Worm (Caenorhabditis elegans) whole organism, L1 larva: ENCODE measurements around the gene T10F2.2.
A peak's percentile ranks its signal among the peaks of the same experiment; 100 is the strongest.

ENCODE experiments used
- F16B12.6 ChIP-seq: fragments of 150-350 bp; optimal IDR thresholded peaks from 2 replicates; lab custom pipeline; 2014; ENCODE audit warnings: missing biosample characterization, missing genetic modification characterization
- aha-1 ChIP-seq: fragments of 150-350 bp; optimal IDR thresholded peaks from 2 replicates; lab custom pipeline; 2014; ENCODE audit warnings: missing biosample characterization, missing genetic modification characterization
- aly-2 ChIP-seq: fragments of 150-350 bp; optimal IDR thresholded peaks from 2 replicates; lab custom pipeline; 2014; ENCODE audit warnings: missing biosample characterization, missing genetic modification characterization
- dpl-1 ChIP-seq, 3 experiments: fragments of 150-350 bp in 2 of 3; sonication (generic microtip) in 1 of 3; optimal IDR thresholded peaks; 2 replicates each; lab custom pipeline; 2014 to 2017; ENCODE audit warnings: missing biosample characterization in 3 of 3, missing genetic modification characterization in 3 of 3, missing genetic modification reagents in 3 of 3
- dsc-1 ChIP-seq: sonication (generic microtip); optimal IDR thresholded peaks from 2 replicates; lab custom pipeline; 2016; ENCODE audit warnings: mild to moderate bottlenecking, missing genetic modification characterization, missing compliant biosample characterization
- efl-1 ChIP-seq, 4 experiments: fragments of 150-350 bp; optimal IDR thresholded peaks in 3 of 4; peaks in 1 of 4; 1 replicate in 1 of 4; 2 replicates in 3 of 4; lab custom pipeline; 2014; ENCODE audit warnings: missing biosample characterization in 2 of 4, missing genetic modification characterization in 2 of 4, missing genetic modification reagents in 2 of 4
- efl-3 ChIP-seq: fragments of 200-800 bp; sonication (Bioruptor generic); optimal IDR thresholded peaks from 2 replicates; lab custom pipeline; 2018; ENCODE audit warnings: mild to moderate bottlenecking, missing genetic modification characterization, missing compliant biosample characterization
- egl-13 ChIP-seq: sonication (generic microtip); optimal IDR thresholded peaks from 2 replicates; lab custom pipeline; 2016; ENCODE audit warnings: missing genotype, missing genetic modification reagents, missing genetic modification characterization, missing compliant biosample characterization
- elt-3 ChIP-seq, 6 experiments: fragments of 150-350 bp in 1 of 6; sonication (generic microtip); optimal IDR thresholded peaks; 2 replicates each; lab custom pipeline; 2017 to 2018; ENCODE audit warnings: missing biosample characterization in 6 of 6, missing genetic modification characterization in 6 of 6, inconsistent platforms in 1 of 6
- fkh-8 ChIP-seq: sonication (generic microtip); optimal IDR thresholded peaks from 2 replicates; lab custom pipeline; 2016; ENCODE audit warnings: mild to moderate bottlenecking, missing genetic modification characterization, missing compliant biosample characterization
- fos-1 ChIP-seq: fragments of 150-350 bp; optimal IDR thresholded peaks from 2 replicates; lab custom pipeline; 2014; ENCODE audit warnings: missing biosample characterization, missing genetic modification characterization
- grh-1 ChIP-seq: fragments of 200-800 bp; sonication (Bioruptor generic); IDR thresholded peaks from 2 replicates; pipeline ENCODE4 v1.3.6; 2022; ENCODE audit warnings: missing genetic modification reagents, missing genetic modification characterization, missing compliant biosample characterization
- hpl-2 ChIP-seq: fragments of 150-350 bp; optimal IDR thresholded peaks from 2 replicates; lab custom pipeline; 2014; ENCODE audit warnings: missing biosample characterization, missing genetic modification reagents, missing genetic modification characterization
- isw-1 ChIP-seq: fragments of 200-800 bp; sonication (Bioruptor generic); IDR thresholded peaks from 2 replicates; pipeline ENCODE4 v1.3.6; 2022; ENCODE audit warnings: missing genetic modification characterization, missing compliant biosample characterization
- jun-1 ChIP-seq: fragments of 150-350 bp; optimal IDR thresholded peaks from 2 replicates; lab custom pipeline; 2014; ENCODE audit warnings: missing biosample characterization, missing genetic modification reagents, missing genetic modification characterization
- lin-13 ChIP-seq: fragments of 150-350 bp; optimal IDR thresholded peaks from 2 replicates; lab custom pipeline; 2014; ENCODE audit warnings: missing biosample characterization, missing genetic modification reagents, missing genetic modification characterization
- lin-14 ChIP-seq: fragments of 200-800 bp; sonication (Bioruptor generic); optimal IDR thresholded peaks from 2 replicates; lab custom pipeline; 2018; ENCODE audit warnings: mild to moderate bottlenecking, missing genetic modification characterization, moderate library complexity, missing compliant biosample characterization
- lin-15B ChIP-seq: fragments of 150-350 bp; sonication (generic microtip); optimal IDR thresholded peaks from 3 replicates; lab custom pipeline; 2014; ENCODE audit warnings: missing biosample characterization, missing genetic modification characterization
- lir-3 ChIP-seq: sonication (generic microtip); optimal IDR thresholded peaks from 2 replicates; lab custom pipeline; 2016; ENCODE audit warnings: mild to moderate bottlenecking, missing genetic modification characterization, moderate library complexity, missing compliant biosample characterization; ENCODE audit not compliant: poor library complexity
- lsy-2 ChIP-seq, 2 experiments: fragments of 150-350 bp; optimal IDR thresholded peaks; 2 replicates each; lab custom pipeline; 2014; ENCODE audit warnings: missing biosample characterization in 2 of 2, missing genetic modification characterization in 2 of 2
- nhr-19 ChIP-seq: fragments of 200-800 bp; sonication (Bioruptor generic); conservative IDR thresholded peaks from 2 replicates; pipeline ENCODE4 v1.3.6; 2022; ENCODE audit warnings: missing genetic modification characterization, missing compliant biosample characterization
- nhr-20 ChIP-seq: sonication (generic microtip); optimal IDR thresholded peaks from 2 replicates; lab custom pipeline; 2016; ENCODE audit warnings: mild to moderate bottlenecking, missing genetic modification characterization, missing compliant biosample characterization
- nhr-71 ChIP-seq: sonication (generic microtip); optimal IDR thresholded peaks from 2 replicates; lab custom pipeline; 2016; ENCODE audit warnings: mild to moderate bottlenecking, missing genetic modification characterization, moderate library complexity, missing compliant biosample characterization
- nhr-77 ChIP-seq: fragments of 150-350 bp; optimal IDR thresholded peaks from 2 replicates; lab custom pipeline; 2014; ENCODE audit warnings: missing biosample characterization, missing genetic modification characterization
- nhr-84 ChIP-seq: sonication (generic microtip); optimal IDR thresholded peaks from 2 replicates; lab custom pipeline; 2017; ENCODE audit warnings: missing biosample characterization, missing genetic modification characterization
- nhr-90 ChIP-seq: sonication (generic microtip); optimal IDR thresholded peaks from 2 replicates; lab custom pipeline; 2016; ENCODE audit warnings: mild to moderate bottlenecking, missing genetic modification characterization, missing compliant biosample characterization; ENCODE audit not compliant: poor library complexity
- pag-3 ChIP-seq: sonication (generic microtip); optimal IDR thresholded peaks from 2 replicates; lab custom pipeline; 2017; ENCODE audit warnings: missing genetic modification characterization, mild to moderate bottlenecking, missing compliant biosample characterization, antibody characterized with exemption, borderline replicate concordance; ENCODE audit not compliant: insufficient read depth
- pqm-1 ChIP-seq: sonication (generic microtip); optimal IDR thresholded peaks from 3 replicates; lab custom pipeline; 2017; ENCODE audit warnings: missing biosample characterization, missing genetic modification characterization
- rnt-1 ChIP-seq: sonication (generic microtip); optimal IDR thresholded peaks from 2 replicates; lab custom pipeline; 2016; ENCODE audit warnings: mild to moderate bottlenecking, missing genetic modification characterization, moderate library complexity, missing compliant biosample characterization
- skn-1 ChIP-seq: fragments of 150-350 bp; optimal IDR thresholded peaks from 2 replicates; lab custom pipeline; 2014; ENCODE audit warnings: missing biosample characterization, missing genetic modification characterization
- snpc-4 ChIP-seq: fragments of 150-350 bp; optimal IDR thresholded peaks from 2 replicates; lab custom pipeline; 2014; ENCODE audit warnings: missing biosample characterization, missing genetic modification characterization
- snu-23 ChIP-seq: sonication (generic microtip); optimal IDR thresholded peaks from 2 replicates; lab custom pipeline; 2016; ENCODE audit warnings: missing genetic modification characterization, missing compliant biosample characterization
- sptf-1 ChIP-seq: fragments of 150-350 bp; optimal IDR thresholded peaks from 2 replicates; lab custom pipeline; 2014; ENCODE audit warnings: missing biosample characterization, missing genetic modification characterization
- swsn-7 ChIP-seq: sonication (generic microtip); optimal IDR thresholded peaks from 2 replicates; lab custom pipeline; 2016; ENCODE audit warnings: missing genetic modification characterization, missing compliant biosample characterization
- unc-130 ChIP-seq: fragments of 150-350 bp; optimal IDR thresholded peaks from 2 replicates; lab custom pipeline; 2017; ENCODE audit warnings: missing biosample characterization, missing genetic modification characterization, inconsistent platforms
- unc-30 ChIP-seq: sonication (generic microtip); optimal IDR thresholded peaks from 2 replicates; lab custom pipeline; 2017; ENCODE audit warnings: missing biosample characterization, missing genetic modification characterization
- unc-62 ChIP-seq: fragments of 150-350 bp; optimal IDR thresholded peaks from 2 replicates; lab custom pipeline; 2014; ENCODE audit warnings: missing biosample characterization, missing genetic modification reagents, missing genetic modification characterization
- unc-86 ChIP-seq: sonication (generic microtip); optimal IDR thresholded peaks from 2 replicates; lab custom pipeline; 2016; ENCODE audit warnings: missing genetic modification characterization, missing compliant biosample characterization
- unc-98 ChIP-seq: fragments of 200-800 bp; sonication (Bioruptor generic); IDR thresholded peaks from 2 replicates; pipeline ENCODE4 v1.3.6; 2022; ENCODE audit warnings: missing genetic modification characterization, missing compliant biosample characterization
- xbp-1 ChIP-seq: sonication (generic microtip); optimal IDR thresholded peaks from 2 replicates; lab custom pipeline; 2016; ENCODE audit warnings: missing genetic modification characterization, missing compliant biosample characterization
- zip-4 ChIP-seq: fragments of 200-800 bp; sonication (Bioruptor generic); optimal IDR thresholded peaks from 2 replicates; lab custom pipeline; 2018; ENCODE audit warnings: mild to moderate bottlenecking, missing genetic modification characterization, moderate library complexity, missing compliant biosample characterization
- ztf-11 ChIP-seq, 2 experiments: sonication (generic microtip); optimal IDR thresholded peaks; 2 replicates each; lab custom pipeline; 2016 to 2017; ENCODE audit warnings: missing genetic modification characterization in 2 of 2, missing biosample characterization in 1 of 2, missing compliant biosample characterization in 1 of 2

The T10F2.2 gene

ce11 chrIII:5210269-5210668 lies 45.2 kb upstream of the T10F2.2 start:
- TF ChIP-seq aly-2 (no peak), efl-1 (optimal IDR thresholded peaks at IDR 0.05; lab: Kevin White, UChicago) (no peak), efl-1 (GFP tag; optimal IDR thresholded peaks at IDR 0.05 in 1 of 2; lab: Kevin White, UChicago) (peak in 1 of 2 experiments; percentile 75)

- TF ChIP-seq lsy-2 (tag; optimal IDR thresholded peaks at IDR 0.05; lab: Kevin White, UChicago) (peak in 1 of 2 experiments; percentile 28), unc-62 (GFP tag; lab: Kevin White, UChicago) (no peak)
Measured at ce11 chrIII:5208992-5209391, 43.9 kb upstream of the T10F2.2 start, which contains the start of gene syx-16. Gene syx-16 (minus strand): TSS chrIII:5209109.

ce11 chrIII:5206861-5207414 lies 41.8 kb upstream of the T10F2.2 start, which contains the start of gene morc-1:
Gene morc-1 (minus strand): TSS chrIII:5206911.
- TF ChIP-seq pag-3 (no peak), xbp-1 (no peak), efl-3 (GFP tag; lab: Kevin White, UChicago) (no peak), unc-98 (GFP tag; lab: Robert Waterston, UW) (no peak), snpc-4 (tag; lab: Kevin White, UChicago) (no peak), dsc-1 (tag; lab: Kevin White, UChicago) (no peak), skn-1 (tag; lab: Kevin White, UChicago) (no peak), unc-86 (tag; lab: Kevin White, UChicago) (no peak), lin-13 (GFP tag; lab: Kevin White, UChicago) (no peak), unc-30 (tag; lab: Kevin White, UChicago) (no peak), snu-23 (no peak)

- no peak for TF ChIP-seq nhr-20 (tag; lab: Kevin White, UChicago)
- TF ChIP-seq elt-3 (tag; optimal IDR thresholded peaks at IDR 0.05; lab: Kevin White, UChicago): no peak
- peak; percentile 11 for TF ChIP-seq nhr-71 (tag; lab: Kevin White, UChicago)
Measured at ce11 chrIII:5203310-5203709, 38.2 kb upstream of the T10F2.2 start.

- TF ChIP-seq zip-4 (GFP tag; lab: Kevin White, UChicago) (no peak), hpl-2 (GFP tag; lab: Kevin White, UChicago) (no peak), unc-86 (tag; lab: Kevin White, UChicago) (no peak), ztf-11 (tag; optimal IDR thresholded peaks at IDR 0.05; lab: Kevin White, UChicago) (no peak), grh-1 (GFP tag; lab: Robert Waterston, UW) (no peak), unc-130 (no peak), nhr-90 (peak; percentile 67), swsn-7 (peak; percentile 39), isw-1 (GFP tag; lab: Robert Waterston, UW) (no peak), nhr-71 (tag; lab: Kevin White, UChicago) (peak; percentile 80), lin-15B (tag; lab: Kevin White, UChicago) (no peak), dpl-1 (GFP tag; optimal IDR thresholded peaks at IDR 0.05; lab: Kevin White, UChicago) (peak in 2 of 3 experiments; percentile 10 to 34), lin-14 (GFP tag; lab: Kevin White, UChicago) (peak; percentile 88), elt-3 (tag; optimal IDR thresholded peaks at IDR 0.05; lab: Kevin White, UChicago) (peak in 5 of 6 experiments; percentile 38 to 81 (median 54)), nhr-77 (tag; lab: Kevin White, UChicago) (peak; percentile 76), nhr-84 (tag; lab: Kevin White, UChicago) (no peak), aly-2 (no peak), nhr-19 (GFP tag; lab: Robert Waterston, UW) (peak; percentile 60), lir-3 (peak; percentile 40), egl-13 (tag; lab: Kevin White, UChicago) (no peak), F16B12.6 (no peak), nhr-20 (tag; lab: Kevin White, UChicago) (peak; percentile 87), rnt-1 (tag; lab: Kevin White, UChicago) (peak; percentile 40), jun-1 (tag; lab: Kevin White, UChicago) (peak; percentile 46), fos-1 (tag; lab: Kevin White, UChicago) (peak; percentile 28), efl-1 (optimal IDR thresholded peaks at IDR 0.05; lab: Kevin White, UChicago) (peak; percentile 53 to 59), efl-1 (GFP tag; optimal IDR thresholded peaks at IDR 0.05 in 1 of 2; lab: Kevin White, UChicago) (peak in 1 of 2 experiments; percentile 24), sptf-1 (tag; lab: Kevin White, UChicago) (no peak), aha-1 (tag; lab: Kevin White, UChicago) (no peak), pqm-1 (no peak), fkh-8 (peak; percentile 8), unc-30 (tag; lab: Kevin White, UChicago) (no peak), lsy-2 (tag; optimal IDR thresholded peaks at IDR 0.05; lab: Kevin White, UChicago) (peak; percentile 49 to 74), unc-98 (GFP tag; lab: Robert Waterston, UW) (no peak)
Measured at ce11 chrIII:5202641-5203040, 37.5 kb upstream of the T10F2.2 start.
